Worm (Caenorhabditis elegans) whole organism, midembryonic: ENCODE measurements around the gene C17F4.2.
"Not testable (repeated sequence)": the region's sequence is repeated elsewhere in the genome, so short reads cannot be mapped to it uniquely, and the experiment has no call there.

Source experiments
- T22C8.4 ChIP-seq: fragments of 200-800 bp; sonication (Bioruptor generic); IDR thresholded peaks from 2 replicates; pipeline ENCODE4 v1.3.6; 2022; ENCODE audit warnings: missing genetic modification characterization, missing compliant biosample characterization
- cog-1 ChIP-seq: sonication (generic microtip); optimal IDR thresholded peaks from 2 replicates; lab custom pipeline; 2016; ENCODE audit warnings: missing genetic modification characterization, missing compliant biosample characterization
- flt-1 ChIP-seq: fragments of 200-800 bp; sonication (Bioruptor generic); IDR thresholded peaks from 2 replicates; pipeline ENCODE4 v1.3.6; 2022; ENCODE audit warnings: missing genetic modification characterization, missing compliant biosample characterization
- klf-2 ChIP-seq: fragments of 200-800 bp; sonication (Bioruptor generic); conservative IDR thresholded peaks from 2 replicates; pipeline ENCODE4 v1.3.6; 2022; ENCODE audit warnings: missing genetic modification reagents, missing genetic modification characterization, missing compliant biosample characterization
- med-1 ChIP-seq: sonication (generic microtip); optimal IDR thresholded peaks from 2 replicates; lab custom pipeline; 2017; ENCODE audit warnings: missing genetic modification characterization, mild to moderate bottlenecking, missing compliant biosample characterization, antibody characterized with exemption, missing genetic modification reagents; ENCODE audit not compliant: insufficient read depth
- ref-1 ChIP-seq: fragments of 200-800 bp; sonication (Bioruptor generic); conservative IDR thresholded peaks from 2 replicates; pipeline ENCODE4 v1.3.6; 2022; ENCODE audit warnings: missing genetic modification reagents, missing genetic modification characterization, missing compliant biosample characterization
- tab-1 ChIP-seq: fragments of 200-800 bp; sonication (Bioruptor generic); IDR thresholded peaks from 2 replicates; pipeline ENCODE4 v1.3.6; 2022; ENCODE audit warnings: missing genetic modification characterization, missing compliant biosample characterization
- ztf-23 ChIP-seq: fragments of 200-800 bp; sonication (Bioruptor generic); IDR thresholded peaks from 2 replicates; pipeline ENCODE4 v1.3.6; 2022; ENCODE audit warnings: missing genetic modification reagents, missing genetic modification characterization, missing compliant biosample characterization
- ztf-29 ChIP-seq: fragments of 200-800 bp; sonication (Bioruptor generic); IDR thresholded peaks from 2 replicates; pipeline ENCODE4 v1.3.6; 2022; ENCODE audit warnings: missing genetic modification reagents, missing genetic modification characterization, missing compliant biosample characterization

Gene C17F4.2

DNA sequence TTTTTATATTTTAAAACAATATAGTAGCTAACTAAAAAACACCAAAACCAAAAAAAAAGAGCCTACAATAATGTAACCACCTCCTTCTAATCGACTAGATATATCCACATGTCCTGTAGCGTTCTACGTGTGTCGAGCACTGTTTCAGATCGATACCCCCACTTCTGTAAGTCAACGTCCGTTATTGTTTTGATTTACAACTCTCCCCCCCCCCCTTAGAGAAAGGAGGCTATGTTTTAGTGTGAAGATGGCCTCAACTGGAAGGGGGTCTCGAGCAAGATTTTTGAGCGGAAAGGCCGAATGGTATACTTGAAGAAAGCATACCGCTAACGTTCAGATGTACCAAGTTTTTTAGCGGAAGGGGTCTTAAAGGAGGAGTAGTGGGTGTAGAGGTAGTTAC, 29.2 kb downstream of the C17F4.2 start, which contains the start of gene F02E11.4:
Gene F02E11.4, minus strand, starts transcription at position 101 of the 400 bp plus-strand sequence.
- TF ChIP-seq T22C8.4 (no peak), cog-1 (no peak), ztf-23 (GFP tag; lab: Robert Waterston, UW) (no peak), klf-2 (no peak), ztf-29 (no peak), ref-1 (GFP tag; lab: Robert Waterston, UW) (no peak), med-1 (GFP tag; lab: Kevin White, UChicago) (no peak), tab-1 (GFP tag; lab: Robert Waterston, UW) (no peak), flt-1 (GFP tag; lab: Robert Waterston, UW) (no peak)

- TF ChIP-seq ztf-29 (no peak), flt-1 (GFP tag; lab: Robert Waterston, UW) (no peak), cog-1 (no peak), ztf-23 (GFP tag; lab: Robert Waterston, UW) (no peak), ref-1 (GFP tag; lab: Robert Waterston, UW) (no peak), T22C8.4 (no peak), med-1 (GFP tag; lab: Kevin White, UChicago) (no peak), tab-1 (GFP tag; lab: Robert Waterston, UW) (no peak), klf-2 (no peak)
These were observed 30.2 kb downstream of the C17F4.2 start, which contains the start of gene wht-4 for ce11 chrII:3278634-3279033. TSS of gene wht-4 (plus strand) at chrII:3278934.

- TF ChIP-seq tab-1 (GFP tag; lab: Robert Waterston, UW) = no peak
- no peak for TF ChIP-seq med-1 (GFP tag; lab: Kevin White, UChicago)
- TF ChIP-seq flt-1 (GFP tag; lab: Robert Waterston, UW) = no peak
- TF ChIP-seq ztf-23 (GFP tag; lab: Robert Waterston, UW) = no peak
- no peak for TF ChIP-seq ztf-29
- no peak for TF ChIP-seq klf-2
- no peak for TF ChIP-seq cog-1
- TF ChIP-seq ref-1 (GFP tag; lab: Robert Waterston, UW) = no peak
- no peak for TF ChIP-seq T22C8.4
These were observed 33.9 kb downstream of the C17F4.2 start, which contains the start of gene nep-13 for ce11 chrII:3282353-3282752. TSS of gene nep-13 (plus strand) at chrII:3282653.

- TF ChIP-seq med-1 (GFP tag; lab: Kevin White, UChicago) (no peak), klf-2 (no peak)
These were observed 36.1 kb downstream of the C17F4.2 start, which contains the start of gene scl-15 for ce11 chrII:3284558-3284957. TSS of gene scl-15 (minus strand) at chrII:3284658.

- TF ChIP-seq T22C8.4 = no peak
- no peak for TF ChIP-seq tab-1 (GFP tag; lab: Robert Waterston, UW)
- no peak for TF ChIP-seq ztf-23 (GFP tag; lab: Robert Waterston, UW)
- TF ChIP-seq klf-2 = no peak
- TF ChIP-seq flt-1 (GFP tag; lab: Robert Waterston, UW) = no peak
- no peak for TF ChIP-seq ztf-29
- no peak for TF ChIP-seq ref-1 (GFP tag; lab: Robert Waterston, UW)
- no peak for TF ChIP-seq med-1 (GFP tag; lab: Kevin White, UChicago)
- no peak for TF ChIP-seq cog-1
These were observed 38.6 kb downstream of the C17F4.2 start, which contains the start of gene sri-63 for ce11 chrII:3287073-3287472. TSS of gene sri-63 (plus strand) at chrII:3287373.

ce11 chrII:3290544-3290943, 42.1 kb downstream of the C17F4.2 start, which contains the start of gene F39E9.14:
TSS of gene F39E9.14 (minus strand) at chrII:3290644.
- not testable (repeated sequence) for TF ChIP-seq flt-1 (GFP tag; lab: Robert Waterston, UW); ztf-29; med-1 (GFP tag; lab: Kevin White, UChicago)

DNA sequence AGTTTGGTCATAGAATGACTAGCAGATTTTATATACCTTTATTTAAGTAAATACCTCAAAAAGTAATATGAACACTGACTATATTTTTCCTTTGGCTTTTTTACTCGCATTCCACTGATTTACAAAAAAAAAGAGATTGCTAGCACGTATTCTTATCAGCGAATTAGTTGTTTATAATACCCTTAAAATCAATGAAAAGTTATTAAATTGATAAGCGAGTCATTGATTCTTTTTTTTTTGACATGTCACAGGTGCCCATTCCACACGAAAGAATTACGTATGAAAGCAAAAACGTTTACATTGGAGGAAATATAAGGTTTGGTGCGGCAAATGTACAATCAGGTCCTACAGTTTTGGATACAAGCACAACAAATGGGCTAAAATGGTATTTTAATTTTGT, 46.7 kb downstream of the C17F4.2 start, which contains the start of gene btb-17:
Gene btb-17, plus strand, starts transcription at position 213 of the 400 bp plus-strand sequence.
- no peak for TF ChIP-seq T22C8.4
- no peak for TF ChIP-seq flt-1 (GFP tag; lab: Robert Waterston, UW)
- TF ChIP-seq cog-1 = no peak

DNA sequence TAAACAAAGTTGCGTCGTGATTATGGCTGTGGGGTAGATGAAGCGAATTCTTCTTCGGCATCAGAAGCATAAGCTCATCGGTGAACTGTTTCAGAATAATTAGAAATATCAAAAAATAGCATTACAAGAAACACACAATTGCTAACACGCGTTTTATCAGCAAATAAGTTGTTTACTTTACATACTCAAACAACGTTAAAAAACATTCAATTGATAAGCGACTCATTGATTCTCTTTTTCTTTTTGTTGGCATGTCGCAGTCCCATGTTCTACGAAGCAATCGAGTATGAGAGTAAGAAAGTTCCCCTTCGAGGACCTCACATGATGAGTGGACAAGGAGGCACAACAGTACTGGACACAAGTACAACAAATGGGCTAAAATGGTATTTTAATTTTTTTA, 48.2 kb downstream of the C17F4.2 start, which contains the start of gene btb-16:
Gene btb-16, plus strand, starts transcription at position 240 of the 400 bp plus-strand sequence.
- TF ChIP-seq cog-1 (no peak), flt-1 (GFP tag; lab: Robert Waterston, UW) (no peak), ref-1 (GFP tag; lab: Robert Waterston, UW) (no peak), ztf-23 (GFP tag; lab: Robert Waterston, UW) (no peak), med-1 (GFP tag; lab: Kevin White, UChicago) (no peak), tab-1 (GFP tag; lab: Robert Waterston, UW) (no peak), klf-2 (no peak), T22C8.4 (no peak), ztf-29 (no peak)

DNA sequence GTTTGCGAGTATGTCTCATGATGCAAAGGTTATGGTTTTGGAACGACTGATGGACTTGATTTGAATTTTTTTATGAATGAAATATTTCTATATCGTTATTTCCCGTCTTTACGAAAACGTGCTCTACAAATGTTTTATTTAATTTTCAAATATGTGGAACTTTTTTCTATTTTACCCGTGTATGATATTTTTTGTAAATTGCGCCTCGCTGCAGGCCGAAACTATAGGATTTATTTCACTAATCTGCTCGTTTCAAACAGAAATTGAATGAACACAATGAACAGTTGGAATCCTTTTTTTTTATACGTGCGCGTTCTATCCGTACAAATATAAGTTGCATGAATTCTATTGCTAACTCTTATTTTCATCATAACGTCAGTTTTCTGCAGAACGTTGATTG, 49.4 kb downstream of the C17F4.2 start, which contains the start of gene btb-18:
Gene btb-18, plus strand, starts transcription at position 301 of the 400 bp plus-strand sequence.
- TF ChIP-seq T22C8.4 (no peak), ztf-29 (no peak), cog-1 (no peak), med-1 (GFP tag; lab: Kevin White, UChicago) (no peak), klf-2 (no peak), ztf-23 (GFP tag; lab: Robert Waterston, UW) (no peak), flt-1 (GFP tag; lab: Robert Waterston, UW) (no peak), ref-1 (GFP tag; lab: Robert Waterston, UW) (no peak), tab-1 (GFP tag; lab: Robert Waterston, UW) (no peak)
